Worm (Caenorhabditis elegans) whole organism, early embryonic: ENCODE results near the gene F58A3.3.

Source experiments
- F13C5.2 ChIP-seq: sonication (generic microtip); optimal IDR thresholded peaks from 2 replicates; lab custom pipeline; 2017; ENCODE audit warnings: mild to moderate bottlenecking, missing genetic modification characterization, inconsistent platforms, missing compliant biosample characterization
- scrt-1 ChIP-seq: fragments of 200-800 bp; sonication (Bioruptor generic); IDR thresholded peaks from 2 replicates; pipeline ENCODE4 v1.3.6; 2022; ENCODE audit warnings: missing genetic modification characterization, missing compliant biosample characterization
- tbx-11 ChIP-seq: fragments of 200-800 bp; sonication (Bioruptor generic); IDR thresholded peaks from 2 replicates; pipeline ENCODE4 v1.3.6; 2022; ENCODE audit warnings: missing genetic modification characterization, missing compliant biosample characterization

DNA sequence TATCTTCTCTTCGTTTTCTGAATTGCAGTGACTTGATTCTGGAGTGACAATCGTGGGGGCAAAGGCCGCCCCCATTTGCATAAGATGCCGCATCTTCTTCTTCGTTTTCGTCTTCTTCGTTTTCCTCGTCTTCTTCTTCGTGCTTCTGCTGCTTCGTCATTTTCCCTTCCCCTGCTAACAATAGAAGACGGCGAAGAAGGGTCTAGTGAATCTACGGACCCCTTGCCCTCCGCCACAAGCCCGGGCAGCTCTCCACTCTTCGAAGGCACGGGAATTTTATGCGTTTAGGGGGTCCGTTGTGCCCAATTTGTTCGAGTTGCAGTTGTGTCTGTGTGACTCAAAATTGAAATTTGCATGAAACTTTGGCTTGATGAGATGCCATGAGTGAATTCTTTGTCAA, 19.4 kb downstream of the F58A3.3 start:
- TF ChIP-seq F13C5.2 (tag; lab: Kevin White, UChicago), result no peak
- TF ChIP-seq tbx-11 (GFP tag; lab: Robert Waterston, UW), result no peak
- no peak for TF ChIP-seq scrt-1
